Worm (Caenorhabditis elegans): ENCODE data around the gene srz-14.
A peak's percentile ranks its signal among the peaks of the same experiment; 100 is the strongest.

Gene srz-14

DNA sequence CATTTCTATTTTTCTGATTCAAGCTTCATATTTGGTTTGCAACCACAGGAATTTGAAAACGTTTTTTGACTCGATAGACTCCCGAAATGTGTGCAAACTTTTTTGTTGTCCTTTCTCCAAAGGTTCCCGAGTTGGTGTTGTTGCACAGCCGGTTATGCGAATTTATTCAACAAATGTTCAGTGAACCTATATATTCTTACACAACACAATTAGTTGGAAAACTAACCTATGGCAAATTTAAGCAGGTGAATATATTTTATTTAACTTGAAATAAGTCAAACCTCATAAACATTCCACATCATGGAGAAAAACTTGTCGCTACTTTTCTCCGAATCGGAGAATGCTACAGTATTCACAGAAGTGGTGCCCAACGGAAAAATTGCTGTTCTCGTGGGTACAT is at the start of gene srz-14:
Gene srz-14 (plus strand): TSS at position 301 of the 400 bp plus-strand sequence.
- TF ChIP-seq ZK546.5 (tag; optimal IDR thresholded peaks at IDR 0.05) (no peak), snpc-4 (tag; optimal IDR thresholded peaks at IDR 0.05) (no peak), zag-1 (tag; optimal IDR thresholded peaks at IDR 0.05) (no peak), jun-1 (tag; optimal IDR thresholded peaks at IDR 0.05) (no peak), mdl-1 (tag; optimal IDR thresholded peaks at IDR 0.05) (no peak), skn-1 (tag; optimal IDR thresholded peaks at IDR 0.05) (no peak)

DNA sequence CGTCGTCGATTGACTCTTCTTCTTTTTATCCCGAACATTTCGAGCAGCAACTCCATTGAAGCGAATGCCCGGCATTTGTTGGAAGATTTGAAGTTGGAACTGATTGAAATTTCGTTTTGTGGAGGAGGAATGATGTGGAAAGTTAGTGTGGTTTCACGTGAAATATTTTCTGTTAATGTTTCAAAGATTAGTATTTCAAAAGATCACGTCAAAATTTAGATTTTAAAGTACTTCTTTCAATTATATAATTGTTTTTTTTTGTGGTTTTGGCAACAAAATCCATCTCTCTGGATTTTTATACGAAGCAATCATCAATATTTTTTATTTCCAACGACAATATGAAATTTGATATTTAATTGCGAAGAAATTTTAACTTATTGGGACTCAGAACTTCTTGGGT is 46.4 kb upstream of the srz-14 start, which contains the start of gene F44G3.7:
Gene F44G3.7 (minus strand): TSS at position 101 of the 400 bp plus-strand sequence.
- TF ChIP-seq egl-5 (tag; optimal IDR thresholded peaks at IDR 0.05) (no peak), elt-2 (tag; optimal IDR thresholded peaks at IDR 0.05) (no peak), tbx-2 (tag; optimal IDR thresholded peaks at IDR 0.05) (no peak), nhr-43 (tag; optimal IDR thresholded peaks at IDR 0.05; ENCODE audit: poor library complexity, severe bottlenecking) (no peak), ceh-82 (tag; optimal IDR thresholded peaks at IDR 0.05) (no peak), snpc-4 (tag; optimal IDR thresholded peaks at IDR 0.05) (no peak), aly-2 (tag; optimal IDR thresholded peaks at IDR 0.05) (no peak), ama-1 (optimal IDR thresholded peaks at IDR 0.05) (no peak)

DNA sequence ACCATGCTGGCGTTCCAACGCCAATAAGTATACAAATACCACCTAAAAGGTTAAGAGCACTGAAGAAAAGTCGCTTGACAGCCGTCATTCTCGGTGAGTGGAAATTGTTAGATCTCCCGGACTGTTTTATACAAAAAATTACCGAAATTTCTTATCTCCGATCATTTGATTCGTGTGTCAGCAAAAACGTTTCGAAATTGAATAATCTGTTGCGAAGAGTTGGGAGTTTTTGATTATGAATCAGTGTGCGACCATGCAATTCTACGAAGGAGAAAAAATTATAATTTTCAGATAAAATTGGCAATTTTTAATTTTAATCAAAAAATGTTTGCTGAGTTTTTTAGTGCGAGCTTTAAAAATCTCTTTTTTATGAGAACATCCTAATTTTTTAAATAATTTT is 43.9 kb upstream of the srz-14 start, which contains the start of gene clc-11:
Gene clc-11 (minus strand): TSS at position 101 of the 400 bp plus-strand sequence.
- TF ChIP-seq ceh-28 (tag; optimal IDR thresholded peaks at IDR 0.05) = no peak
- TF ChIP-seq ama-1 (optimal IDR thresholded peaks at IDR 0.05) = no peak

DNA sequence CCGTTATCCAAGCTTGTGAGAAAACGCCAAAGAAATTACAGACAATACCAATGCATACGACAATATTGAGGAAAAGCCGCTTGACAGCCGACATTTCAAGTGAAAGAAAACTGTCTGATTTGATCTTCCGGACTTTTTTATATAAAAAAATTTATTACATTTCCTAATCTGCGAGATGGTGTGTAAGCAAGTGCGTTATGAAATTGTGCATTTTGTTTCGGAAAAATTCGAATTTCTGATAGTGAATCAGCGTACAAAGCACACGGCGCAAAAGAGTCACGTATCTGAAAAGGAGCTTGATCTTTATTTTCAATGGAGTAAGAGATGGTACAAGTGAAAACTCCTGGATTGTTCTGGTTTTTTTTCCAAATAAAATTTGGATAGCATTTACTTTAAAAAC is 42.4 kb upstream of the srz-14 start, which contains the start of gene clc-32:
Gene clc-32 (minus strand): TSS at position 101 of the 400 bp plus-strand sequence.
- TF ChIP-seq snpc-4 (tag; optimal IDR thresholded peaks at IDR 0.05) (no peak), egl-5 (tag; optimal IDR thresholded peaks at IDR 0.05) (no peak), lin-15B (tag; optimal IDR thresholded peaks at IDR 0.05) (no peak)

DNA sequence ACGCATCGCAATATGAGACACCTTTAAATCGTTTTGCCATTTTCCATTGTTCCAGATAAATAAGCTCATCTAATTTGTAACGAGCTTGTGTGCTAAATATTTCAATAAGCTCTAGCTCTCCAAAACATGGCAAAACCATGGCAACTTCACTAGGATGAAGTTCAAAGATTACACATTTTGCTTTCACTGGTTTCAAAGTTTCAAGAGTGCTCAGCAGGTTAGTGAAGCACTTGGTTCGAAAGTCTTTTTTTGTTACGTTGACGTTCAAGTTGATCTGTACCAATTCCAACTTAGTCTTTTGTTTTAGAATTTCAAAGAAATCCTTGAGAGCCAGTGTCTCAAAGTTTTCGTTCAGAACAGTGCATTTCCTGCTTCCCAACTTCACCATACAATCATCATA is 41.1 kb upstream of the srz-14 start, which contains the start of gene fbxa-18:
Gene fbxa-18 (plus strand): TSS at position 301 of the 400 bp plus-strand sequence.
- TF ChIP-seq elt-3 (tag; optimal IDR thresholded peaks at IDR 0.05) (no peak), egl-27 (tag; optimal IDR thresholded peaks at IDR 0.05) (no peak), aly-2 (tag; optimal IDR thresholded peaks at IDR 0.05) (no peak), ztf-4 (tag; optimal IDR thresholded peaks at IDR 0.05) (no peak)

DNA sequence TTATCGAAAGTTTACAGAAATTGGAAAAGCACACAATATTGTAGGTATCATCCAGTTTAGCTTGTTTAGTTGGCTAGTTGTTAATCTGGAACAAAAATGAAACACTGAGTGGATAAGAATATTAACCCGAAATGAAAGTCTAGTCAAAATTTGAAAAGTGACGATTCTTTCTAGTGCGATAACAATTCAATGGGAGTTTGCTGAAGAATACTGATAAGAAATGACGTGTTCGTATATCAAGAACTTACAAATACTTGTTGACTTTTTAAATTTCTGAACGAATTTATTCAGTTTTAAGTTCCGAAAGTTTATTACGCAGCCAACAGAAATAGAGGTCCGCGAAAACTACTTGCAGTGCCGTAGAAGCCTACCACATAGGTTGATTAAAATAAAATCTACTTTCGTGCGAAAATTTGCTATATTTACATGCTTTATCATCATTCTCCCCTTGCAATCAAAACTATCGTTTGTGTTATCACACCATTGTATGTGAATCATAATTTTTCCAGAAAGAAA is 40.3 kb upstream of the srz-14 start, which contains the start of gene fbxa-88:
Gene fbxa-88 (minus strand): TSS at position 51 of the 516 bp plus-strand sequence.
- TF ChIP-seq hmg-11 (tag; optimal IDR thresholded peaks at IDR 0.05) (no peak), nhr-11 (tag; optimal IDR thresholded peaks at IDR 0.05) (no peak), eor-1 (tag; optimal IDR thresholded peaks at IDR 0.05) (no peak), R02D3.7 (tag; optimal IDR thresholded peaks at IDR 0.05) (no peak), fos-1 (tag; optimal IDR thresholded peaks at IDR 0.05) (no peak), nhr-23 (tag; optimal IDR thresholded peaks at IDR 0.05) (no peak), snpc-4 (tag; optimal IDR thresholded peaks at IDR 0.05) (no peak), daf-12 (tag; optimal IDR thresholded peaks at IDR 0.05) (no peak), elt-2 (tag; optimal IDR thresholded peaks at IDR 0.05) (peak; percentile 80), egl-5 (tag; optimal IDR thresholded peaks at IDR 0.05) (no peak), skn-1 (tag; optimal IDR thresholded peaks at IDR 0.05) (peak; percentile 15), ztf-11 (tag; optimal IDR thresholded peaks at IDR 0.05) (no peak), unc-39 (tag; optimal IDR thresholded peaks at IDR 0.05) (no peak), ceh-82 (tag; optimal IDR thresholded peaks at IDR 0.05) (no peak), pqm-1 (tag; optimal IDR thresholded peaks at IDR 0.05) (peak; percentile 58), fkh-2 (tag; optimal IDR thresholded peaks at IDR 0.05) (no peak), ceh-16 (tag; optimal IDR thresholded peaks at IDR 0.05) (no peak), aly-2 (tag; optimal IDR thresholded peaks at IDR 0.05) (no peak), ama-1 (optimal IDR thresholded peaks at IDR 0.05) (no peak), mdl-1 (tag; optimal IDR thresholded peaks at IDR 0.05) (no peak)

DNA sequence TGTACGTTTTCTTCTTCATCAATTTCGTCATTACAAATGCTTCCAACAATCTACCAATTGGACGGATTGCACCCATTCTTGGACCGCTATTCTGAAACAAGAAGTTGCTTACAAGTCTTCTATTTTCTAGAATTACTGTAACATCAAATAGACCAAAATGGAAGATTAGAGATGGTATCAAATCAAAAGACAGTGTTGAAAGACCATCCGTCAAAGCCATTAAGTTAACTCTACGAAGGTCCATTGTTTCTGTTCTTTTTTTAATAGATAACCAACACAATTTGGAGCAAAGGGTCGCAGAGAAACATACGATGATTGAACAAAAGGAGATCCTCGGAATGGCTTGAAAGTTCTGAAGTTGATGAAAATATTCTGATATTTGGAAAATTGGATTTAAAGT is 38.4 kb upstream of the srz-14 start:
- TF ChIP-seq ZK546.5 (tag; optimal IDR thresholded peaks at IDR 0.05) = no peak
- TF ChIP-seq eor-1 (tag; optimal IDR thresholded peaks at IDR 0.05) = no peak
- TF ChIP-seq snpc-4 (tag; optimal IDR thresholded peaks at IDR 0.05) = no peak
- no peak for TF ChIP-seq fkh-10 (GFP tag; optimal IDR thresholded peaks at IDR 0.05)
- TF ChIP-seq lin-15B (tag; optimal IDR thresholded peaks at IDR 0.05) = no peak

All from whole organism, L3 larva.